Worm (Caenorhabditis elegans) whole organism, L4 larva: ENCODE results near the gene rpn-6.2.

Experiments
- D1046.2 ChIP-seq: fragments of 200-800 bp; sonication (Bioruptor generic); IDR thresholded peaks from 2 replicates; pipeline ENCODE4 v1.3.6; 2022; ENCODE audit warnings: missing genetic modification characterization, missing compliant biosample characterization
- F10B5.3 ChIP-seq: sonication (generic microtip); optimal IDR thresholded peaks from 2 replicates; lab custom pipeline; 2016; ENCODE audit warnings: mild to moderate bottlenecking, missing genetic modification characterization, missing compliant biosample characterization
- Y48G9A.11 ChIP-seq: fragments of 200-800 bp; sonication (Bioruptor generic); IDR thresholded peaks from 2 replicates; pipeline ENCODE4 v1.3.6; 2022; ENCODE audit warnings: missing genetic modification reagents, missing genetic modification characterization, missing compliant biosample characterization
- attf-4 ChIP-seq: sonication (generic microtip); optimal IDR thresholded peaks from 3 replicates; lab custom pipeline; 2017; ENCODE audit warnings: missing biosample characterization, missing genetic modification characterization
- ceh-20 ChIP-seq: fragments of 200-800 bp; sonication (Bioruptor generic); IDR thresholded peaks from 2 replicates; pipeline ENCODE4 v1.3.6; 2022; ENCODE audit warnings: missing genetic modification reagents, missing genetic modification characterization, missing compliant biosample characterization
- daf-12 ChIP-seq: fragments of 150-350 bp; optimal IDR thresholded peaks from 2 replicates; lab custom pipeline; 2014; ENCODE audit warnings: missing biosample characterization, missing genetic modification reagents, missing genetic modification characterization
- daf-16 ChIP-seq, 3 experiments: sonication (generic microtip); optimal IDR thresholded peaks; 2 replicates each; lab custom pipeline; 2016 to 2017; ENCODE audit warnings: missing genetic modification characterization in 3 of 3, missing genetic modification reagents in 3 of 3, mild to moderate bottlenecking in 2 of 3, missing compliant biosample characterization in 2 of 3, missing biosample characterization in 1 of 3, moderate library complexity in 1 of 3
- daf-19 ChIP-seq: fragments of 200-800 bp; sonication (Bioruptor generic); conservative IDR thresholded peaks from 2 replicates; pipeline ENCODE4 v1.3.6; 2022; ENCODE audit warnings: missing genetic modification characterization, missing compliant biosample characterization
- dmd-6 ChIP-seq: fragments of 200-800 bp; sonication (Bioruptor generic); IDR thresholded peaks from 2 replicates; pipeline ENCODE4 v1.3.6; 2022; ENCODE audit warnings: missing genetic modification reagents, missing genetic modification characterization, missing compliant biosample characterization
- dmd-8 ChIP-seq: fragments of 200-800 bp; sonication (Bioruptor generic); IDR thresholded peaks from 2 replicates; pipeline ENCODE4 v1.3.6; 2022; ENCODE audit warnings: missing genetic modification characterization, missing compliant biosample characterization
- dve-1 ChIP-seq: sonication (generic microtip); optimal IDR thresholded peaks from 2 replicates; lab custom pipeline; 2017; ENCODE audit warnings: antibody characterized with exemption, mild to moderate bottlenecking, missing genetic modification characterization, missing compliant biosample characterization; ENCODE audit not compliant: insufficient read depth
- fkh-10 ChIP-seq: fragments of 150-350 bp; optimal IDR thresholded peaks from 2 replicates; lab custom pipeline; 2014; ENCODE audit warnings: missing biosample characterization, missing genetic modification reagents, missing genetic modification characterization
- fos-1 ChIP-seq: fragments of 150-350 bp; optimal IDR thresholded peaks from 2 replicates; lab custom pipeline; 2014; ENCODE audit warnings: missing biosample characterization, missing genetic modification characterization
- gei-8 ChIP-seq: fragments of 200-800 bp; sonication (Bioruptor generic); optimal IDR thresholded peaks from 2 replicates; lab custom pipeline; 2018; ENCODE audit warnings: mild to moderate bottlenecking, missing genetic modification characterization, missing compliant biosample characterization
- hif-1 ChIP-seq, 2 experiments: sonication (generic microtip); optimal IDR thresholded peaks; 2 replicates each; lab custom pipeline; 2016 to 2017; ENCODE audit warnings: missing compliant biosample characterization in 2 of 2, missing genetic modification characterization in 2 of 2, missing genetic modification reagents in 2 of 2, missing genotype in 2 of 2, mild to moderate bottlenecking in 1 of 2
- hlh-11 ChIP-seq: fragments of 200-800 bp; sonication (Bioruptor generic); optimal IDR thresholded peaks from 2 replicates; lab custom pipeline; 2018; ENCODE audit warnings: mild to moderate bottlenecking, missing genetic modification characterization, missing compliant biosample characterization
- hlh-30 ChIP-seq: sonication (generic microtip); optimal IDR thresholded peaks from 2 replicates; lab custom pipeline; 2017; ENCODE audit warnings: antibody characterized with exemption, mild to moderate bottlenecking, missing genetic modification characterization, missing compliant biosample characterization; ENCODE audit not compliant: insufficient read depth
- madf-9 ChIP-seq: fragments of 200-800 bp; sonication (Bioruptor generic); conservative IDR thresholded peaks from 2 replicates; pipeline ENCODE4 v1.3.6; 2022; ENCODE audit warnings: missing genetic modification reagents, missing genetic modification characterization, missing compliant biosample characterization
- mdl-1 ChIP-seq, 2 experiments: fragments of 150-350 bp in 1 of 2; sonication (generic microtip) in 1 of 2; optimal IDR thresholded peaks; 2 replicates each; lab custom pipeline; 2014 to 2017; ENCODE audit warnings: missing biosample characterization in 2 of 2, missing genetic modification characterization in 2 of 2
- nhr-102 ChIP-seq: sonication (generic microtip); optimal IDR thresholded peaks from 2 replicates; lab custom pipeline; 2016; ENCODE audit warnings: mild to moderate bottlenecking, missing genetic modification characterization, moderate library complexity, missing compliant biosample characterization
- nhr-11 ChIP-seq: fragments of 150-350 bp; optimal IDR thresholded peaks from 2 replicates; lab custom pipeline; 2014; ENCODE audit warnings: missing biosample characterization, missing genetic modification characterization
- nhr-111 ChIP-seq: fragments of 200-800 bp; sonication (Bioruptor generic); optimal IDR thresholded peaks from 2 replicates; lab custom pipeline; 2018; ENCODE audit warnings: mild to moderate bottlenecking, missing genetic modification characterization, missing compliant biosample characterization
- nhr-28 ChIP-seq: fragments of 150-350 bp; optimal IDR thresholded peaks from 2 replicates; lab custom pipeline; 2014; ENCODE audit warnings: missing biosample characterization, missing genetic modification characterization
- nhr-77 ChIP-seq: fragments of 150-350 bp; optimal IDR thresholded peaks from 2 replicates; lab custom pipeline; 2014; ENCODE audit warnings: missing biosample characterization, missing genetic modification characterization
- php-3 ChIP-seq: fragments of 200-800 bp; sonication (Bioruptor generic); IDR thresholded peaks from 2 replicates; pipeline ENCODE4 v1.3.6; 2022; ENCODE audit warnings: missing genetic modification reagents, missing genetic modification characterization, missing compliant biosample characterization
- pqm-1 ChIP-seq: sonication (generic microtip); optimal IDR thresholded peaks from 2 replicates; lab custom pipeline; 2017; ENCODE audit warnings: missing biosample characterization, missing genetic modification characterization
- snpc-1.2 ChIP-seq: fragments of 200-800 bp; sonication (Bioruptor generic); IDR thresholded peaks from 2 replicates; pipeline ENCODE4 v1.3.6; 2022; ENCODE audit warnings: missing genetic modification reagents, missing genetic modification characterization, missing compliant biosample characterization
- spr-3 ChIP-seq: fragments of 200-800 bp; sonication (Bioruptor generic); optimal IDR thresholded peaks from 2 replicates; lab custom pipeline; 2018; ENCODE audit warnings: mild to moderate bottlenecking, missing genetic modification characterization, missing compliant biosample characterization
- tra-1 ChIP-seq: fragments of 200-800 bp; sonication (Bioruptor generic); IDR thresholded peaks from 2 replicates; pipeline ENCODE4 v1.3.6; 2022; ENCODE audit warnings: missing genetic modification reagents, missing genetic modification characterization, missing compliant biosample characterization
- unc-62 ChIP-seq, 3 experiments: fragments of 150-350 bp in 1 of 3; sonication (generic microtip); optimal IDR thresholded peaks in 2 of 3; peaks in 1 of 3; 1 replicate in 1 of 3; 2 replicates in 2 of 3; lab custom pipeline; 2014 to 2017; ENCODE audit warnings: missing biosample characterization in 3 of 3, missing genetic modification characterization in 3 of 3, missing genetic modification reagents in 3 of 3, missing genotype in 1 of 3
- zfp-2 ChIP-seq: sonication (generic microtip); optimal IDR thresholded peaks from 2 replicates; lab custom pipeline; 2016; ENCODE audit warnings: mild to moderate bottlenecking, missing genetic modification characterization, missing compliant biosample characterization
- ztf-7 ChIP-seq: fragments of 150-350 bp; optimal IDR thresholded peaks from 2 replicates; lab custom pipeline; 2014; ENCODE audit warnings: missing biosample characterization, missing genetic modification characterization

The rpn-6.2 gene

ce11 chrIII:9043200-9043599, 41.4 kb upstream of the rpn-6.2 start, which contains the start of gene nac-2:
nac-2 (minus strand) TSS chrIII:9043300.
- TF ChIP-seq dmd-6 (GFP tag; lab: Robert Waterston, UW) (no peak), daf-16 (GFP tag; optimal IDR thresholded peaks at IDR 0.05; lab: Kevin White, UChicago) (no peak), daf-16 (tag; optimal IDR thresholded peaks at IDR 0.05; lab: Kevin White, UChicago) (peak; percentile 15), ztf-7 (no peak), daf-19 (no peak)

- no peak for TF ChIP-seq zfp-2
- TF ChIP-seq D1046.2 (GFP tag; lab: Robert Waterston, UW) = no peak
- no peak for TF ChIP-seq nhr-77 (tag; lab: Kevin White, UChicago)
- TF ChIP-seq Y48G9A.11 = no peak
- TF ChIP-seq gei-8 (GFP tag; lab: Kevin White, UChicago) = no peak
- TF ChIP-seq hif-1 (tag; optimal IDR thresholded peaks at IDR 0.05; lab: Kevin White, UChicago) = no peak
- no peak for TF ChIP-seq nhr-11 (tag; lab: Kevin White, UChicago)
- no peak for TF ChIP-seq ztf-7
- TF ChIP-seq fos-1 (tag; lab: Kevin White, UChicago) = no peak
- TF ChIP-seq unc-62 (GFP tag; optimal IDR thresholded peaks at IDR 0.05 in 1 of 2; lab: Kevin White, UChicago) = no peak
- no peak for TF ChIP-seq unc-62 (tag; optimal IDR thresholded peaks at IDR 0.05; lab: Kevin White, UChicago)
These were observed 35.9 kb upstream of the rpn-6.2 start, which contains the start of gene R107.9 for ce11 chrIII:9037658-9038057. R107.9 (plus strand) TSS chrIII:9037958.

ce11 chrIII:9035037-9035436, 33.2 kb upstream of the rpn-6.2 start:
- TF ChIP-seq ceh-20 (no peak), nhr-28 (peak; percentile 46), daf-16 (GFP tag; optimal IDR thresholded peaks at IDR 0.05; lab: Kevin White, UChicago) (no peak), daf-16 (tag; optimal IDR thresholded peaks at IDR 0.05; lab: Kevin White, UChicago) (peak; percentile 66), nhr-102 (tag; lab: Kevin White, UChicago) (no peak), dmd-6 (GFP tag; lab: Robert Waterston, UW) (peak; percentile 53), mdl-1 (tag; optimal IDR thresholded peaks at IDR 0.05; lab: Kevin White, UChicago) (no peak), dve-1 (tag; lab: Kevin White, UChicago) (peak; percentile 83), spr-3 (GFP tag; lab: Kevin White, UChicago) (no peak), hlh-11 (peak; percentile 46), daf-12 (no peak), F10B5.3 (tag; lab: Kevin White, UChicago) (no peak), tra-1 (GFP tag; lab: Robert Waterston, UW) (0 out of 2 replicates have a peak, but pooled peaks have one; percentile 23), pqm-1 (tag; lab: Kevin White, UChicago) (peak; percentile 88), php-3 (peak; percentile 87), nhr-111 (no peak)

ce11 chrIII:9034133-9034532, 32.3 kb upstream of the rpn-6.2 start:
- TF ChIP-seq dmd-8 (GFP tag; lab: Robert Waterston, UW) (no peak), dmd-6 (GFP tag; lab: Robert Waterston, UW) (0 out of 2 replicates have a peak, but pooled peaks have one; percentile 27), snpc-1.2 (GFP tag; lab: Robert Waterston, UW) (no peak)

ce11 chrIII:9030818-9031217, 29.0 kb upstream of the rpn-6.2 start:
- TF ChIP-seq madf-9 (GFP tag; lab: Robert Waterston, UW) (no peak), pqm-1 (tag; lab: Kevin White, UChicago) (peak; percentile 54), nhr-28 (peak; percentile 13), hlh-30 (tag; lab: Kevin White, UChicago) (peak; percentile 10), attf-4 (tag; lab: Kevin White, UChicago) (no peak), dve-1 (tag; lab: Kevin White, UChicago) (peak; percentile 15), fkh-10 (GFP tag; lab: Kevin White, UChicago) (no peak), nhr-77 (tag; lab: Kevin White, UChicago) (peak; percentile 16), daf-16 (GFP tag; optimal IDR thresholded peaks at IDR 0.05; lab: Kevin White, UChicago) (no peak), daf-16 (tag; optimal IDR thresholded peaks at IDR 0.05; lab: Kevin White, UChicago) (peak; percentile 61)
